Fruit fly (Drosophila melanogaster) whole organism, embryonic: ENCODE measurements around the gene CG4133.

ENCODE experiments used
- CG10979 ChIP-seq: fragments of 200-800 bp; sonication (Bioruptor generic); optimal IDR thresholded peaks from 2 replicates; lab custom pipeline; 2018; ENCODE audit warnings: missing biosample characterization, mild to moderate bottlenecking, missing genetic modification characterization, moderate library complexity
- CG12942 ChIP-seq: fragments of 200-800 bp; sonication (Bioruptor generic); optimal IDR thresholded peaks from 3 replicates; lab custom pipeline; 2016; ENCODE audit warnings: missing biosample characterization, missing genetic modification characterization
- CG13775 ChIP-seq: fragments of 200-800 bp; sonication (Bioruptor generic); optimal IDR thresholded peaks from 3 replicates; lab custom pipeline; 2017; ENCODE audit warnings: missing biosample characterization, mild to moderate bottlenecking, missing genetic modification characterization
- CG14710 ChIP-seq: fragments of 200-800 bp; sonication (Bioruptor generic); optimal IDR thresholded peaks from 3 replicates; lab custom pipeline; 2019; ENCODE audit warnings: missing biosample characterization, mild to moderate bottlenecking, missing genetic modification characterization, moderate library complexity
- CG32532 ChIP-seq: fragments of 200-800 bp; sonication (Bioruptor generic); IDR thresholded peaks from 2 replicates; pipeline ENCODE4 v1.3.6; 2022; ENCODE audit warnings: missing biosample characterization, missing genetic modification characterization
- CG3995 ChIP-seq: fragments of 200-800 bp; sonication (Bioruptor generic); optimal IDR thresholded peaks from 3 replicates; lab custom pipeline; 2016; ENCODE audit warnings: missing biosample characterization, missing genetic modification characterization
- CG4424 ChIP-seq: fragments of 200-800 bp; sonication (Bioruptor generic); optimal IDR thresholded peaks from 3 replicates; lab custom pipeline; 2016; ENCODE audit warnings: missing biosample characterization, missing genetic modification characterization
- CG4820 ChIP-seq: fragments of 200-800 bp; sonication (Bioruptor generic); optimal IDR thresholded peaks from 3 replicates; lab custom pipeline; 2016; ENCODE audit warnings: missing biosample characterization, missing genetic modification characterization
- CG6765 ChIP-seq: fragments of 200-800 bp; sonication (Bioruptor generic); optimal IDR thresholded peaks from 3 replicates; lab custom pipeline; 2017; ENCODE audit warnings: missing biosample characterization, mild to moderate bottlenecking, missing genetic modification characterization
- CG8924 ChIP-seq: fragments of 200-800 bp; optimal IDR thresholded peaks from 3 replicates; lab custom pipeline; 2019; ENCODE audit warnings: missing biosample characterization, mild to moderate bottlenecking, missing genetic modification characterization, moderate library complexity
- D19A ChIP-seq: fragments of 200-800 bp; optimal IDR thresholded peaks from 3 replicates; lab custom pipeline; 2019; ENCODE audit warnings: missing biosample characterization, mild to moderate bottlenecking, missing genetic modification characterization, moderate library complexity
- D19B ChIP-seq: fragments of 200-800 bp; sonication (Bioruptor generic); optimal IDR thresholded peaks from 2 replicates; lab custom pipeline; 2017; ENCODE audit warnings: missing biosample characterization, mild to moderate bottlenecking, missing genetic modification characterization
- Dad ChIP-seq: fragments of 200-800 bp; sonication (Bioruptor generic); optimal IDR thresholded peaks from 3 replicates; lab custom pipeline; 2016; ENCODE audit warnings: missing biosample characterization, missing genetic modification characterization
- Doc3 ChIP-seq: fragments of 200-800 bp; sonication (Bioruptor generic); IDR thresholded peaks from 3 replicates; pipeline ENCODE4 v1.3.6; 2022; ENCODE audit warnings: missing biosample characterization, missing genetic modification characterization; ENCODE audit not compliant: partially characterized antibody
- Dref ChIP-seq: fragments of 200-800 bp; sonication (Bioruptor generic); IDR thresholded peaks from 2 replicates; pipeline ENCODE4 v1.3.6; 2022; ENCODE audit warnings: missing biosample characterization, missing genetic modification characterization
- E2f1 ChIP-seq: fragments of 200-800 bp; sonication (Bioruptor generic); IDR thresholded peaks from 2 replicates; pipeline ENCODE4 v1.3.6; 2022; ENCODE audit warnings: missing biosample characterization, missing genetic modification characterization
- Hr78 ChIP-seq, 2 experiments: fragments of 200-800 bp in 1 of 2; fragments of >200 bp in 1 of 2; sonication (Bioruptor generic) in 1 of 2; optimal IDR thresholded peaks; 2 replicates each; lab custom pipeline; 2017 to 2019; ENCODE audit warnings: missing biosample characterization in 2 of 2, missing genetic modification characterization in 2 of 2, mild to moderate bottlenecking in 1 of 2, moderate library complexity in 1 of 2
- Optix ChIP-seq: fragments of 200-800 bp; sonication (Bioruptor generic); IDR thresholded peaks from 3 replicates; pipeline ENCODE4 v1.3.6; 2022; ENCODE audit warnings: missing biosample characterization, missing genetic modification characterization
- Ptx1 ChIP-seq: fragments of 200-800 bp; sonication (Bioruptor generic); IDR thresholded peaks from 2 replicates; pipeline ENCODE4 v1.3.6; 2022; ENCODE audit warnings: missing biosample characterization, missing genetic modification characterization
- Sox102F ChIP-seq: fragments of 200-800 bp; sonication (Bioruptor generic); optimal IDR thresholded peaks from 2 replicates; lab custom pipeline; 2018; ENCODE audit warnings: missing biosample characterization, mild to moderate bottlenecking, missing genetic modification characterization, moderate library complexity
- Xbp1 ChIP-seq: fragments of 200-800 bp; sonication (Bioruptor generic); optimal IDR thresholded peaks from 3 replicates; lab custom pipeline; 2016; ENCODE audit warnings: missing biosample characterization, mild to moderate bottlenecking, missing genetic modification characterization
- aop ChIP-seq: fragments of 200-800 bp; sonication (Bioruptor generic); IDR thresholded peaks from 2 replicates; pipeline ENCODE4 v1.3.6; 2022; ENCODE audit warnings: missing biosample characterization, missing genetic modification characterization
- bcd ChIP-seq: fragments of 200-800 bp; sonication (Bioruptor generic); optimal IDR thresholded peaks from 2 replicates; lab custom pipeline; 2017; ENCODE audit warnings: missing biosample characterization, mild to moderate bottlenecking, missing genetic modification characterization
- bsh ChIP-seq, 2 experiments: fragments of 200-800 bp; sonication (Bioruptor generic); optimal IDR thresholded peaks; 2 replicates each; lab custom pipeline; 2017 to 2018; ENCODE audit warnings: mild to moderate bottlenecking in 2 of 2, missing biosample characterization in 2 of 2, missing genetic modification characterization in 2 of 2, moderate library complexity in 1 of 2
- chinmo ChIP-seq: fragments of 200-800 bp; sonication (Bioruptor generic); IDR thresholded peaks from 4 replicates; pipeline ENCODE4 v1.3.6; 2022; ENCODE audit warnings: missing biosample characterization, missing genetic modification characterization; ENCODE audit not compliant: partially characterized antibody
- ewg ChIP-seq: fragments of 200-800 bp; sonication (Bioruptor generic); optimal IDR thresholded peaks from 3 replicates; lab custom pipeline; 2017; ENCODE audit warnings: mild to moderate bottlenecking, missing biosample characterization, missing genetic modification reagents, missing genetic modification characterization
- gce ChIP-seq: fragments of 200-800 bp; sonication (Bioruptor generic); IDR thresholded peaks from 3 replicates; pipeline ENCODE4 v1.3.6; 2022; ENCODE audit warnings: missing biosample characterization, missing genetic modification characterization
- ind ChIP-seq: fragments of 200-800 bp; sonication (Bioruptor generic); optimal IDR thresholded peaks from 3 replicates; lab custom pipeline; 2016; ENCODE audit warnings: missing biosample characterization, missing genetic modification characterization
- jumu ChIP-seq: fragments of 200-800 bp; sonication (Bioruptor generic); optimal IDR thresholded peaks from 3 replicates; lab custom pipeline; 2016; ENCODE audit warnings: missing biosample characterization, missing genetic modification characterization
- lov ChIP-seq, 2 experiments: fragments of 200-800 bp in 1 of 2; fragments of >200 bp in 1 of 2; sonication (Bioruptor generic) in 1 of 2; IDR thresholded peaks in 1 of 2; optimal IDR thresholded peaks in 1 of 2; 2 replicates in 1 of 2; 3 replicates in 1 of 2; pipeline versions ENCODE4 v1.3.6 to Lab custom; 2017 to 2022; ENCODE audit warnings: missing biosample characterization in 1 of 2, missing genetic modification characterization in 1 of 2
- sd ChIP-seq: fragments of 200-800 bp; sonication (Bioruptor generic); optimal IDR thresholded peaks from 3 replicates; lab custom pipeline; 2018; ENCODE audit warnings: missing biosample characterization, mild to moderate bottlenecking, missing genetic modification characterization, moderate library complexity
- sisA ChIP-seq: fragments of 200-800 bp; sonication (Bioruptor generic); IDR thresholded peaks from 2 replicates; pipeline ENCODE4 v1.3.6; 2022; ENCODE audit warnings: missing biosample characterization, missing genetic modification characterization
- slbo ChIP-seq: fragments of 200-800 bp; sonication (Bioruptor generic); IDR thresholded peaks from 2 replicates; pipeline ENCODE4 v1.3.6; 2022; ENCODE audit warnings: missing biosample characterization, missing genetic modification characterization
- tgo ChIP-seq: fragments of 200-800 bp; sonication (Bioruptor generic); IDR thresholded peaks from 3 replicates; pipeline ENCODE4 v1.3.6; 2022; ENCODE audit warnings: missing biosample characterization, missing genetic modification characterization
- tin ChIP-seq: fragments of 200-800 bp; sonication (Bioruptor generic); optimal IDR thresholded peaks from 3 replicates; lab custom pipeline; 2016; ENCODE audit warnings: missing biosample characterization, missing genetic modification characterization
- tio ChIP-seq: fragments of 200-800 bp; sonication (Bioruptor generic); optimal IDR thresholded peaks from 2 replicates; lab custom pipeline; 2017; ENCODE audit warnings: missing biosample characterization, missing genetic modification characterization, inconsistent platforms
- ttk ChIP-seq: fragments of 200-800 bp; sonication (Bioruptor generic); IDR thresholded peaks from 2 replicates; pipeline ENCODE4 v2.1.2; 2022; ENCODE audit warnings: missing biosample characterization, missing genetic modification characterization
- vvl ChIP-seq: fragments of 200-800 bp; sonication (Bioruptor generic); IDR thresholded peaks from 2 replicates; pipeline ENCODE4 v1.3.6; 2022; ENCODE audit warnings: missing biosample characterization, missing genetic modification characterization
- zen2 ChIP-seq: fragments of 200-800 bp; sonication (Bioruptor generic); IDR thresholded peaks from 3 replicates; pipeline ENCODE4 v1.3.6; 2022; ENCODE audit warnings: missing biosample characterization, missing genetic modification characterization; ENCODE audit not compliant: partially characterized antibody
- zfh1 ChIP-seq: fragments of 200-800 bp; sonication (Bioruptor generic); IDR thresholded peaks from 3 replicates; pipeline ENCODE4 v1.3.6; 2022; ENCODE audit warnings: missing biosample characterization, missing genetic modification characterization

Gene CG4133

dm6 chr2L:427338-428234 is 27.7 kb upstream of the CG4133 start (continued):
- TF ChIP-seq Dad (GFP tag; lab: Kevin White, UChicago): no peak
- peak; percentile 4 for TF ChIP-seq ind
- TF ChIP-seq zen2 (GFP tag; lab: Robert Waterston, UW): no peak
- TF ChIP-seq ewg (GFP tag; lab: Kevin White, UChicago): peak; percentile 20
- no peak for TF ChIP-seq CG12942
- peak; percentile 18 for TF ChIP-seq Sox102F
- TF ChIP-seq D19A (tag; lab: Kevin White, UChicago): no peak
- TF ChIP-seq CG4820 (GFP tag; lab: Kevin White, UChicago): peak; percentile 17
- TF ChIP-seq CG3995 (GFP tag; lab: Kevin White, UChicago): no peak
- TF ChIP-seq gce (GFP tag; lab: Robert Waterston, UW): no peak
- TF ChIP-seq Dref (GFP tag; lab: Robert Waterston, UW): no peak
- peak; percentile 28; the same call in 1 of the 3 replicates for TF ChIP-seq tgo (GFP tag; lab: Robert Waterston, UW)
- peak; percentile 41 for TF ChIP-seq CG32532 (GFP tag; lab: Robert Waterston, UW)
- TF ChIP-seq jumu (GFP tag; lab: Kevin White, UChicago): peak; percentile 23
- peak; percentile 22 for TF ChIP-seq CG4424 (GFP tag; lab: Kevin White, UChicago)
- TF ChIP-seq D19B (GFP tag; lab: Kevin White, UChicago): no peak
- no peak for TF ChIP-seq CG13775 (GFP tag; lab: Kevin White, UChicago)
- no peak for TF ChIP-seq CG6765
- TF ChIP-seq CG8924 (tag; lab: Kevin White, UChicago): no peak
- TF ChIP-seq E2f1 (GFP tag; lab: Robert Waterston, UW): 0 out of 2 replicates have a peak, but pooled peaks have one; percentile 25
- peak; percentile 35; the same call in 1 of the 2 replicates for TF ChIP-seq vvl (GFP tag; lab: Robert Waterston, UW)
- TF ChIP-seq slbo (GFP tag; lab: Robert Waterston, UW): peak; percentile 37
- peak; percentile 54; the same call in 1 of the 3 replicates for TF ChIP-seq zfh1 (GFP tag; lab: Robert Waterston, UW)
- peak; percentile 53 for TF ChIP-seq tio (GFP tag; lab: Kevin White, UChicago)
- TF ChIP-seq bsh (GFP tag; optimal IDR thresholded peaks at IDR 0.05; lab: Kevin White, UChicago): peak; percentile 30 to 74
- peak; percentile 27 for TF ChIP-seq Xbp1 (GFP tag; lab: Kevin White, UChicago)
- peak; percentile 12 for TF ChIP-seq bcd
- TF ChIP-seq Ptx1: 0 out of 2 replicates have a peak, but pooled peaks have one; percentile 24
- TF ChIP-seq CG10979 (tag; lab: Kevin White, UChicago): peak; percentile 47
- TF ChIP-seq lov (optimal IDR thresholded peaks at IDR 0.05; lab: Kevin White, UChicago): no peak
- TF ChIP-seq lov (GFP tag; IDR thresholded peaks at IDR 0.05; lab: Robert Waterston, UW): 0 out of 3 replicates have a peak, but pooled peaks have one; percentile 66
- peak; percentile 35 for TF ChIP-seq sisA (GFP tag; lab: Robert Waterston, UW)

DNA sequence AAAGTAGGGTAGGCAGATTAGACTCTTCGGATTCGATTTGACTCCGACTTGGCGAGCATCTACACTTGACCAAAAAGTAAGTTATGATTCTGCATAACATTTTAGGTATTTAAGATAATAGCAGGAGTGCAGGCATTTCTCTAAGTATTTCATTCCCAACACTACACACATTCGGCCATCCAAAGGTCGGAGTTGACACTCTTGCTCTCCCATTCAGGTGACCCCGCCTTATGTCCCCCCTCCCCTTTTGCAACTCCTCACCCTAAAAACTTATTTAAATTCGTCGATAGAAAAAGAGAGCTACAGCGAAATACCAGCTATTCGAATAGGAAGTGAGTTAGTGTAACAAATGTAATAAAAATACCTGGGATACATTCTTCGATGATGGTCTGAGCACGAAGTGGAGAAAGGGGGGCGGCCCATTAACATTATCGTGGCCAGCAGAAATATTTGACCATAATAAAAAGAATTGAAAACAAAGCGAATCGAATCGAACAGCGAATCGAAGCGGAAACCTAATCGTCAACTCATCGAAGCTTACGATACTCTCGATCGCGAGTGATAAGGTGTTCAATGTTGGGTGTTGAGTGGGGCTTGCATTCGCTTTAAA is 26.8 kb upstream of the CG4133 start:
- TF ChIP-seq chinmo (GFP tag; lab: Robert Waterston, UW): 0 out of 4 replicates have a peak, but pooled peaks have one; percentile 18
- TF ChIP-seq Optix: no peak
- TF ChIP-seq ttk (GFP tag; lab: Robert Waterston, UW): 0 out of 2 replicates have a peak, but pooled peaks have one; percentile 23
- no peak for TF ChIP-seq aop (GFP tag; lab: Robert Waterston, UW)
- TF ChIP-seq Hr78 (GFP tag; optimal IDR thresholded peaks at IDR 0.05; lab: Kevin White, UChicago): peak in 1 of 2 experiments; percentile 81
- peak; percentile 90 for TF ChIP-seq sd (tag; lab: Kevin White, UChicago)
- TF ChIP-seq CG14710 (tag; lab: Kevin White, UChicago): no peak
- no peak for TF ChIP-seq Doc3 (GFP tag; lab: Robert Waterston, UW)
- TF ChIP-seq tin (GFP tag; lab: Kevin White, UChicago): no peak
- TF ChIP-seq, all 482 proteins: peak for 4
